Worm (Caenorhabditis elegans): ENCODE measurements around the gene thn-4.

ce11 chrV:16865404-16865803 is 5.9 kb downstream of the thn-4 start, which contains the start of gene clec-28:
- TF ChIP-seq fkh-8 (tag; optimal IDR thresholded peaks at IDR 0.05) (no peak), ceh-82 (tag; optimal IDR thresholded peaks at IDR 0.05) (no peak), ceh-8 (GFP tag; optimal IDR thresholded peaks at IDR 0.05) (no peak), nhr-47 (tag; optimal IDR thresholded peaks at IDR 0.05) (no peak), unc-62 (GFP tag; optimal IDR thresholded peaks at IDR 0.05) (no peak), nhr-11 (tag; optimal IDR thresholded peaks at IDR 0.05) (no peak), jun-1 (tag; optimal IDR thresholded peaks at IDR 0.05) (no peak), lin-15B (tag; optimal IDR thresholded peaks at IDR 0.05) (no peak), ama-1 (optimal IDR thresholded peaks at IDR 0.05) (no peak), Y116A8C.19 (tag; optimal IDR thresholded peaks at IDR 0.05; ENCODE audit: borderline replicate concordance) (no peak), elt-2 (tag; optimal IDR thresholded peaks at IDR 0.05) (no peak), nhr-76 (tag; optimal IDR thresholded peaks at IDR 0.05) (no peak), fos-1 (tag; optimal IDR thresholded peaks at IDR 0.05) (no peak), lin-13 (GFP tag; optimal IDR thresholded peaks at IDR 0.05) (no peak)

Measured in whole organism, L1 larva.